Worm (Caenorhabditis elegans) whole organism, L4 larva: ENCODE results near the gene daf-1.
A peak's percentile ranks its signal among the peaks of the same experiment; 100 is the strongest.

ENCODE experiments used
- D1046.2 ChIP-seq: fragments of 200-800 bp; sonication (Bioruptor generic); IDR thresholded peaks from 2 replicates; pipeline ENCODE4 v1.3.6; 2022; ENCODE audit warnings: missing genetic modification characterization, missing compliant biosample characterization
- F26F4.8 ChIP-seq: fragments of 200-800 bp; sonication (Bioruptor generic); conservative IDR thresholded peaks from 2 replicates; pipeline ENCODE4 v1.3.6; 2022; ENCODE audit warnings: missing genetic modification characterization, missing compliant biosample characterization
- F37D6.2 ChIP-seq: sonication (generic microtip); optimal IDR thresholded peaks from 2 replicates; lab custom pipeline; 2016; ENCODE audit warnings: mild to moderate bottlenecking, missing genetic modification characterization, missing compliant biosample characterization
- R02D3.7 ChIP-seq: fragments of 150-350 bp; sonication (generic microtip); optimal IDR thresholded peaks from 3 replicates; lab custom pipeline; 2014; ENCODE audit warnings: missing biosample characterization, missing genetic modification characterization
- T20F7.1 ChIP-seq: fragments of 200-800 bp; sonication (Bioruptor generic); optimal IDR thresholded peaks from 2 replicates; lab custom pipeline; 2018; ENCODE audit warnings: mild to moderate bottlenecking, missing genetic modification characterization, missing compliant biosample characterization
- ZK546.5 ChIP-seq, 2 experiments: sonication (generic microtip); optimal IDR thresholded peaks; 2 replicates each; lab custom pipeline; 2017; ENCODE audit warnings: missing biosample characterization in 2 of 2, missing genetic modification characterization in 2 of 2
- aha-1 ChIP-seq: fragments of 150-350 bp; peaks from one replicate; lab custom pipeline; 2014; ENCODE audit warnings: missing biosample characterization, missing genetic modification characterization
- ama-1 ChIP-seq: fragments of 150-350 bp; optimal IDR thresholded peaks from 2 replicates; lab custom pipeline; 2014; ENCODE audit warnings: inconsistent platforms, mixed read lengths
- ctbp-1 ChIP-seq: fragments of 200-800 bp; sonication (Bioruptor generic); IDR thresholded peaks from 2 replicates; pipeline ENCODE4 v1.3.6; 2022; ENCODE audit warnings: missing genetic modification reagents, missing genetic modification characterization, missing compliant biosample characterization
- daf-16 ChIP-seq, 3 experiments: sonication (generic microtip); optimal IDR thresholded peaks; 2 replicates each; lab custom pipeline; 2016 to 2017; ENCODE audit warnings: missing genetic modification characterization in 3 of 3, missing genetic modification reagents in 3 of 3, mild to moderate bottlenecking in 2 of 3, missing compliant biosample characterization in 2 of 3, missing biosample characterization in 1 of 3, moderate library complexity in 1 of 3
- dmd-9 ChIP-seq: fragments of 200-800 bp; sonication (Bioruptor generic); IDR thresholded peaks from 2 replicates; pipeline ENCODE4 v1.3.6; 2022; ENCODE audit warnings: missing genetic modification reagents, missing genetic modification characterization, missing compliant biosample characterization
- dpl-1 ChIP-seq: fragments of 150-350 bp; optimal IDR thresholded peaks from 2 replicates; lab custom pipeline; 2014; ENCODE audit warnings: missing biosample characterization, missing genetic modification reagents, missing genetic modification characterization
- dve-1 ChIP-seq: sonication (generic microtip); optimal IDR thresholded peaks from 2 replicates; lab custom pipeline; 2017; ENCODE audit warnings: antibody characterized with exemption, mild to moderate bottlenecking, missing genetic modification characterization, missing compliant biosample characterization; ENCODE audit not compliant: insufficient read depth
- egl-27 ChIP-seq: sonication (generic microtip); optimal IDR thresholded peaks from 3 replicates; lab custom pipeline; 2017; ENCODE audit warnings: missing biosample characterization, missing genetic modification reagents, missing genetic modification characterization
- fkh-10 ChIP-seq: fragments of 150-350 bp; optimal IDR thresholded peaks from 2 replicates; lab custom pipeline; 2014; ENCODE audit warnings: missing biosample characterization, missing genetic modification reagents, missing genetic modification characterization
- hif-1 ChIP-seq, 2 experiments: sonication (generic microtip); optimal IDR thresholded peaks; 2 replicates each; lab custom pipeline; 2016 to 2017; ENCODE audit warnings: missing compliant biosample characterization in 2 of 2, missing genetic modification characterization in 2 of 2, missing genetic modification reagents in 2 of 2, missing genotype in 2 of 2, mild to moderate bottlenecking in 1 of 2
- hmg-1.1 ChIP-seq: fragments of 200-800 bp; sonication (Bioruptor generic); IDR thresholded peaks from 2 replicates; pipeline ENCODE4 v1.3.6; 2022; ENCODE audit warnings: missing genetic modification reagents, missing genetic modification characterization, missing compliant biosample characterization
- jun-1 ChIP-seq: fragments of 150-350 bp; optimal IDR thresholded peaks from 2 replicates; lab custom pipeline; 2014; ENCODE audit warnings: missing biosample characterization, missing genetic modification reagents, missing genetic modification characterization
- lin-13 ChIP-seq: fragments of 150-350 bp; optimal IDR thresholded peaks from 2 replicates; lab custom pipeline; 2014; ENCODE audit warnings: missing biosample characterization, missing genetic modification reagents, missing genetic modification characterization
- lin-29 ChIP-seq: fragments of 200-800 bp; sonication (Bioruptor generic); IDR thresholded peaks from 2 replicates; pipeline ENCODE4 v1.3.6; 2022; ENCODE audit warnings: missing genetic modification reagents, missing genetic modification characterization, missing compliant biosample characterization
- lin-38 ChIP-seq: fragments of 200-800 bp; sonication (Bioruptor generic); IDR thresholded peaks from 2 replicates; pipeline ENCODE4 v1.3.6; 2022; ENCODE audit warnings: missing genetic modification reagents, missing genetic modification characterization, missing compliant biosample characterization
- lsy-2 ChIP-seq, 2 experiments: fragments of 150-350 bp in 1 of 2; sonication (generic microtip) in 1 of 2; optimal IDR thresholded peaks; 2 replicates each; lab custom pipeline; 2014 to 2017; ENCODE audit warnings: missing biosample characterization in 2 of 2, missing genetic modification characterization in 2 of 2
- madf-9 ChIP-seq: fragments of 200-800 bp; sonication (Bioruptor generic); conservative IDR thresholded peaks from 2 replicates; pipeline ENCODE4 v1.3.6; 2022; ENCODE audit warnings: missing genetic modification reagents, missing genetic modification characterization, missing compliant biosample characterization
- mdl-1 ChIP-seq, 2 experiments: fragments of 150-350 bp in 1 of 2; sonication (generic microtip) in 1 of 2; optimal IDR thresholded peaks; 2 replicates each; lab custom pipeline; 2014 to 2017; ENCODE audit warnings: missing biosample characterization in 2 of 2, missing genetic modification characterization in 2 of 2
- mdt-29 ChIP-seq: fragments of 200-800 bp; sonication (Bioruptor generic); IDR thresholded peaks from 2 replicates; pipeline ENCODE4 v1.3.6; 2022; ENCODE audit warnings: missing genetic modification reagents, missing genetic modification characterization, missing compliant biosample characterization
- mep-1 ChIP-seq: fragments of 150-350 bp; sonication (generic microtip); optimal IDR thresholded peaks from 3 replicates; lab custom pipeline; 2014; ENCODE audit warnings: missing biosample characterization, missing genetic modification characterization
- mxl-3 ChIP-seq: fragments of 200-800 bp; sonication (Bioruptor generic); optimal IDR thresholded peaks from 2 replicates; lab custom pipeline; 2018; ENCODE audit warnings: mild to moderate bottlenecking, missing genetic modification characterization, missing compliant biosample characterization
- nhr-111 ChIP-seq: fragments of 200-800 bp; sonication (Bioruptor generic); optimal IDR thresholded peaks from 2 replicates; lab custom pipeline; 2018; ENCODE audit warnings: mild to moderate bottlenecking, missing genetic modification characterization, missing compliant biosample characterization
- nhr-237 ChIP-seq: sonication (generic microtip); optimal IDR thresholded peaks from 2 replicates; lab custom pipeline; 2017; ENCODE audit warnings: missing biosample characterization, missing genetic modification characterization
- nhr-28 ChIP-seq: fragments of 150-350 bp; optimal IDR thresholded peaks from 2 replicates; lab custom pipeline; 2014; ENCODE audit warnings: missing biosample characterization, missing genetic modification characterization
- nhr-41 ChIP-seq: fragments of 200-800 bp; sonication (Bioruptor generic); IDR thresholded peaks from 2 replicates; pipeline ENCODE4 v1.3.6; 2022; ENCODE audit warnings: missing genetic modification reagents, missing genetic modification characterization, missing compliant biosample characterization
- nhr-76 ChIP-seq: fragments of 150-350 bp; optimal IDR thresholded peaks from 2 replicates; lab custom pipeline; 2014; ENCODE audit warnings: missing biosample characterization, missing genetic modification characterization
- rbr-2 ChIP-seq: sonication (generic microtip); optimal IDR thresholded peaks from 2 replicates; lab custom pipeline; 2016; ENCODE audit warnings: missing genotype, missing genetic modification characterization, missing compliant biosample characterization
- set-16 ChIP-seq: fragments of 200-800 bp; sonication (Bioruptor generic); IDR thresholded peaks from 2 replicates; pipeline ENCODE4 v1.3.6; 2022; ENCODE audit warnings: missing genetic modification reagents, missing genetic modification characterization, missing compliant biosample characterization
- snpc-1.2 ChIP-seq: fragments of 200-800 bp; sonication (Bioruptor generic); IDR thresholded peaks from 2 replicates; pipeline ENCODE4 v1.3.6; 2022; ENCODE audit warnings: missing genetic modification reagents, missing genetic modification characterization, missing compliant biosample characterization
- spr-3 ChIP-seq: fragments of 200-800 bp; sonication (Bioruptor generic); optimal IDR thresholded peaks from 2 replicates; lab custom pipeline; 2018; ENCODE audit warnings: mild to moderate bottlenecking, missing genetic modification characterization, missing compliant biosample characterization
- tra-1 ChIP-seq: fragments of 200-800 bp; sonication (Bioruptor generic); IDR thresholded peaks from 2 replicates; pipeline ENCODE4 v1.3.6; 2022; ENCODE audit warnings: missing genetic modification reagents, missing genetic modification characterization, missing compliant biosample characterization
- unc-130 ChIP-seq: sonication (generic microtip); optimal IDR thresholded peaks from 2 replicates; lab custom pipeline; 2016; ENCODE audit warnings: missing genetic modification reagents, missing genetic modification characterization, missing compliant biosample characterization
- unc-39 ChIP-seq: sonication (generic microtip); optimal IDR thresholded peaks from 2 replicates; lab custom pipeline; 2017; ENCODE audit warnings: missing biosample characterization, missing genetic modification characterization
- ztf-11 ChIP-seq: fragments of 150-350 bp; optimal IDR thresholded peaks from 2 replicates; lab custom pipeline; 2014; ENCODE audit warnings: missing biosample characterization, missing genetic modification characterization

daf-1 gene

ce11 chrIV:118786-119185 lies 13.4 kb upstream of the daf-1 start:
- no peak for TF ChIP-seq mdl-1 (tag; optimal IDR thresholded peaks at IDR 0.05; lab: Kevin White, UChicago)
- peak; percentile 38 for TF ChIP-seq lin-38
- 0 out of 2 replicates have a peak, but pooled peaks have one; percentile 13 for TF ChIP-seq F26F4.8

- no peak for TF ChIP-seq D1046.2 (GFP tag; lab: Robert Waterston, UW)
- no peak for TF ChIP-seq ama-1 (lab: Kevin White, UChicago)
- no peak for TF ChIP-seq mdt-29 (GFP tag; lab: Robert Waterston, UW)
- no peak for TF ChIP-seq unc-39 (tag; lab: Kevin White, UChicago)
- no peak for TF ChIP-seq lin-29 (GFP tag; lab: Robert Waterston, UW)
- TF ChIP-seq ctbp-1 (GFP tag; lab: Robert Waterston, UW), result no peak
- TF ChIP-seq egl-27 (tag; lab: Kevin White, UChicago), result no peak
- no peak for TF ChIP-seq dve-1
- no peak for TF ChIP-seq nhr-41 (GFP tag; lab: Robert Waterston, UW)
- TF ChIP-seq madf-9 (GFP tag; lab: Robert Waterston, UW), result no peak
- no peak for TF ChIP-seq aha-1 (tag; lab: Kevin White, UChicago)
Observed at ce11 chrIV:119792-120191, 12.4 kb upstream of the daf-1 start.

- TF ChIP-seq jun-1 (tag; lab: Kevin White, UChicago), result no peak
- TF ChIP-seq nhr-28, result no peak
- TF ChIP-seq mxl-3 (GFP tag; lab: Kevin White, UChicago), result no peak
- no peak for TF ChIP-seq dmd-9 (GFP tag; lab: Robert Waterston, UW)
- no peak for TF ChIP-seq dve-1
- TF ChIP-seq nhr-237 (tag; lab: Kevin White, UChicago), result no peak
- TF ChIP-seq ZK546.5 (tag; optimal IDR thresholded peaks at IDR 0.05; lab: Kevin White, UChicago), result no peak
- TF ChIP-seq R02D3.7, result no peak
- no peak for TF ChIP-seq snpc-1.2 (GFP tag; lab: Robert Waterston, UW)
Observed at ce11 chrIV:121607-122006, 10.6 kb upstream of the daf-1 start, which contains the start of gene tut-1. Gene tut-1 (minus strand): TSS chrIV:121707.

ce11 chrIV:122877-123657 lies 9.1 kb upstream of the daf-1 start:
- TF ChIP-seq set-16 (GFP tag; lab: Robert Waterston, UW), result peak; percentile 85

DNA sequence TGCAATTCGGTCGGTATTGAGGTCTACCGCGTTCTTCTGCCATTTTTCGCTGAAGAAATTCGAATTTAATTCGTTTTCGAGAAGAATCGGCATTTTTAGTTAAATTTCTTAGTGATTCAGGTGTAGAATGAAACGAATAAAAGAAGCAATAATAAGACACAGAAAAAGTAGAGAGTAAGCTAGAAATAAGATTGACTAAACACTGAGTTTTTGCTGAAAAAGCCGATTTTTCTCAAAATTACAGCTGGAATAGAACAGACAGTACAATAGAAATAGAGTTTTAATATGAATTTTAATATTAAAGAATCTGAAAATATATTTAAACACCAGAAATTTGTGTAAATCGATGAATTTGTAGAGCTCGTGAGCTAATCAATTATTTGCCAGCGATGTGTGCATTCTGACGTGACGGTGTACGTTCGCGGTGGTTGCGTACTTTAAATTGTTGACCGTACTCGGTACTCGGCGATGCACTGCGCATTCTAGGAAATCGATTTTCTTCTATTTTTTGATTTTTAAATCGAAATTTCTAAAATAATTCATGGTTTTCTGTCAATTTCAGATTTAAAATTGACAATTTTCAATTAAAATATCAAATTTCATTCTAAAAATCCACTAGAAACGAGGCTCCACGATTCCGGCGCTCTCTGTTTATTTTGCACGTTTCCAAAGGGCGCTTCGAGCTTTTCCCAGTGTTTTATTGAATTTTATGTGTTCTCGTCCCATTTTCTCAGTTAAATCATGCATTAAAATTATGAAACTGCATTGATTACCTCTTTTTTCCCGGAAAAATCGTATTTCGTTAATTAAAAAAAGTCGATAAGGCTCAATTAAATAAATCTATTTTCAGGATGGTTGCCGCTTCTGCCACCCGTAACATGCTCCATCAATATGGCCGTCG lies 6.1 kb upstream of the daf-1 start, which contains the start of the genes grld-1 and cox-6C:
grld-1 (minus strand) TSS at position 51 of the 901 bp plus-strand sequence.
cox-6C (plus strand) TSS at position 851 of the 901 bp plus-strand sequence.
- TF ChIP-seq dpl-1 (GFP tag; lab: Kevin White, UChicago) (peak; percentile 45), fkh-10 (GFP tag; lab: Kevin White, UChicago) (peak; percentile 23), tra-1 (GFP tag; lab: Robert Waterston, UW) (no peak), T20F7.1 (GFP tag; lab: Kevin White, UChicago) (peak; percentile 98), spr-3 (GFP tag; lab: Kevin White, UChicago) (no peak), R02D3.7 (no peak), nhr-111 (no peak), lin-38 (peak; percentile 64), daf-16 (GFP tag; optimal IDR thresholded peaks at IDR 0.05; lab: Kevin White, UChicago) (no peak), daf-16 (tag; optimal IDR thresholded peaks at IDR 0.05; lab: Kevin White, UChicago) (peak; percentile 65), mep-1 (tag; lab: Kevin White, UChicago) (peak; percentile 65), ztf-11 (tag; lab: Kevin White, UChicago) (no peak), nhr-28 (peak; percentile 37), hmg-1.1 (GFP tag; lab: Robert Waterston, UW) (peak; percentile 43), lin-13 (peak; percentile 20), hif-1 (tag; optimal IDR thresholded peaks at IDR 0.05; lab: Kevin White, UChicago) (peak in 1 of 2 experiments; percentile 85), lsy-2 (tag; optimal IDR thresholded peaks at IDR 0.05; lab: Kevin White, UChicago) (peak; percentile 82 to 97), egl-27 (tag; lab: Kevin White, UChicago) (no peak), rbr-2 (tag; lab: Kevin White, UChicago) (peak; percentile 49), F37D6.2 (tag; lab: Kevin White, UChicago) (peak; percentile 32), aha-1 (tag; lab: Kevin White, UChicago) (peak; percentile 61), nhr-76 (tag; lab: Kevin White, UChicago) (no peak), unc-130 (GFP tag; lab: Kevin White, UChicago) (peak; percentile 40), mdl-1 (tag; optimal IDR thresholded peaks at IDR 0.05; lab: Kevin White, UChicago) (peak in 1 of 2 experiments; percentile 26)
